Worm (Caenorhabditis elegans) whole organism, L3 larva: Measurements from ENCODE around the gene ttc-39B.

ENCODE experiments used
- ZK546.5 ChIP-seq: sonication (generic microtip); optimal IDR thresholded peaks from 2 replicates; lab custom pipeline; 2017; ENCODE audit warnings: missing biosample characterization, missing genetic modification characterization
- ceh-28 ChIP-seq: fragments of 150-350 bp; optimal IDR thresholded peaks from 2 replicates; lab custom pipeline; 2014; ENCODE audit warnings: missing biosample characterization, missing genetic modification reagents, missing genetic modification characterization
- ceh-82 ChIP-seq: fragments of 150-350 bp; optimal IDR thresholded peaks from 2 replicates; lab custom pipeline; 2014; ENCODE audit warnings: missing biosample characterization, missing genetic modification characterization
- ceh-9 ChIP-seq: sonication (generic microtip); optimal IDR thresholded peaks from 2 replicates; lab custom pipeline; 2018; ENCODE audit warnings: missing biosample characterization, missing genetic modification characterization
- daf-12 ChIP-seq: fragments of 150-350 bp; optimal IDR thresholded peaks from 2 replicates; lab custom pipeline; 2014; ENCODE audit warnings: missing biosample characterization, missing genetic modification reagents, missing genetic modification characterization
- egl-27 ChIP-seq: sonication (generic microtip); optimal IDR thresholded peaks from 4 replicates; lab custom pipeline; 2017; ENCODE audit warnings: missing biosample characterization, missing genetic modification reagents, missing genetic modification characterization
- egl-5 ChIP-seq: fragments of 150-350 bp; optimal IDR thresholded peaks from 2 replicates; lab custom pipeline; 2017; ENCODE audit warnings: missing biosample characterization, missing genetic modification reagents, missing genetic modification characterization, inconsistent platforms
- elt-1 ChIP-seq: fragments of 150-350 bp; optimal IDR thresholded peaks from 2 replicates; lab custom pipeline; 2014; ENCODE audit warnings: missing biosample characterization, missing genetic modification characterization
- elt-2 ChIP-seq: sonication (generic microtip); optimal IDR thresholded peaks from 2 replicates; lab custom pipeline; 2016; ENCODE audit warnings: missing genetic modification reagents, mild to moderate bottlenecking, missing genetic modification characterization, missing compliant biosample characterization
- elt-3 ChIP-seq, 3 experiments: fragments of 150-350 bp in 1 of 3; sonication (generic microtip) in 2 of 3; optimal IDR thresholded peaks; 2 replicates in 2 of 3; 4 replicates in 1 of 3; lab custom pipeline; 2014 to 2017; ENCODE audit warnings: missing biosample characterization in 3 of 3, missing genetic modification characterization in 3 of 3
- eor-1 ChIP-seq, 2 experiments: fragments of 150-350 bp; optimal IDR thresholded peaks; 2 replicates each; lab custom pipeline; 2014 to 2018; ENCODE audit warnings: missing biosample characterization in 2 of 2, missing genetic modification characterization in 2 of 2
- fkh-10 ChIP-seq: sonication (generic microtip); optimal IDR thresholded peaks from 2 replicates; lab custom pipeline; 2017; ENCODE audit warnings: missing biosample characterization, missing genetic modification reagents, missing genetic modification characterization
- fos-1 ChIP-seq: fragments of 150-350 bp; optimal IDR thresholded peaks from 2 replicates; lab custom pipeline; 2014; ENCODE audit warnings: missing biosample characterization, missing genetic modification characterization
- hmg-11 ChIP-seq: sonication (generic microtip); optimal IDR thresholded peaks from 2 replicates; lab custom pipeline; 2016; ENCODE audit warnings: missing genetic modification characterization, missing compliant biosample characterization
- jun-1 ChIP-seq: fragments of 150-350 bp; optimal IDR thresholded peaks from 2 replicates; lab custom pipeline; 2014; ENCODE audit warnings: missing biosample characterization, missing genetic modification reagents, missing genetic modification characterization
- lin-15B ChIP-seq: fragments of 150-350 bp; optimal IDR thresholded peaks from 2 replicates; lab custom pipeline; 2014; ENCODE audit warnings: missing biosample characterization, missing genetic modification characterization
- lsy-12 ChIP-seq: sonication (generic microtip); optimal IDR thresholded peaks from 2 replicates; lab custom pipeline; 2016; ENCODE audit warnings: mild to moderate bottlenecking, missing genetic modification characterization, missing compliant biosample characterization
- nfya-1 ChIP-seq: sonication (generic microtip); optimal IDR thresholded peaks from 2 replicates; lab custom pipeline; 2017; ENCODE audit warnings: missing genetic modification characterization, mild to moderate bottlenecking, missing compliant biosample characterization, antibody characterized with exemption, moderate library complexity; ENCODE audit not compliant: insufficient read depth
- nhr-12 ChIP-seq: fragments of 150-350 bp; optimal IDR thresholded peaks from 2 replicates; lab custom pipeline; 2014; ENCODE audit warnings: missing biosample characterization, missing genetic modification characterization
- nhr-23 ChIP-seq: fragments of 150-350 bp; optimal IDR thresholded peaks from 2 replicates; lab custom pipeline; 2014; ENCODE audit warnings: missing biosample characterization, missing genetic modification reagents, missing genetic modification characterization
- nhr-237 ChIP-seq: fragments of 150-350 bp; optimal IDR thresholded peaks from 2 replicates; lab custom pipeline; 2014; ENCODE audit warnings: missing biosample characterization, missing genetic modification characterization
- nhr-28 ChIP-seq: fragments of 150-350 bp; optimal IDR thresholded peaks from 2 replicates; lab custom pipeline; 2014; ENCODE audit warnings: missing biosample characterization, missing genetic modification characterization
- nhr-76 ChIP-seq: fragments of 150-350 bp; sonication (generic microtip); optimal IDR thresholded peaks from 5 replicates; lab custom pipeline; 2014; ENCODE audit warnings: missing biosample characterization, missing genetic modification characterization
- pha-4 ChIP-seq: fragments of 150-350 bp; optimal IDR thresholded peaks from 2 replicates; lab custom pipeline; 2014; ENCODE audit warnings: missing biosample characterization, missing genetic modification reagents, missing genetic modification characterization
- pqm-1 ChIP-seq: fragments of 150-350 bp; optimal IDR thresholded peaks from 2 replicates; lab custom pipeline; 2017; ENCODE audit warnings: missing biosample characterization, missing genetic modification characterization, inconsistent platforms
- skn-1 ChIP-seq: fragments of 150-350 bp; optimal IDR thresholded peaks from 2 replicates; lab custom pipeline; 2014; ENCODE audit warnings: missing biosample characterization, missing genetic modification characterization
- snpc-4 ChIP-seq: fragments of 150-350 bp; optimal IDR thresholded peaks from 2 replicates; lab custom pipeline; 2014; ENCODE audit warnings: missing biosample characterization, missing genetic modification characterization
- unc-62 ChIP-seq: fragments of 150-350 bp; sonication (generic microtip); optimal IDR thresholded peaks from 4 replicates; lab custom pipeline; 2014; ENCODE audit warnings: missing biosample characterization, missing genetic modification reagents, missing genetic modification characterization

Gene ttc-39B

ce11 chrII:6328672-6329071, 5.1 kb downstream of the ttc-39B start:
- TF ChIP-seq pha-4 (peak; percentile 61), pqm-1 (tag; lab: Kevin White, UChicago) (peak; percentile 96), elt-2 (tag; lab: Kevin White, UChicago) (peak; percentile 99), jun-1 (tag; lab: Kevin White, UChicago) (peak; percentile 81), nfya-1 (tag; lab: Kevin White, UChicago) (peak; percentile 8), fos-1 (tag; lab: Kevin White, UChicago) (no peak), ceh-9 (tag; lab: Kevin White, UChicago) (no peak), daf-12 (tag; lab: Kevin White, UChicago) (no peak), nhr-237 (no peak)

ce11 chrII:6327317-6327716, 6.5 kb downstream of the ttc-39B start:
- TF ChIP-seq egl-27 (tag; lab: Kevin White, UChicago) (no peak), pha-4 (peak; percentile 41), elt-2 (tag; lab: Kevin White, UChicago) (peak; percentile 99), pqm-1 (tag; lab: Kevin White, UChicago) (peak; percentile 98), nfya-1 (tag; lab: Kevin White, UChicago) (peak; percentile 4), elt-3 (tag; optimal IDR thresholded peaks at IDR 0.05; lab: Kevin White, UChicago) (no peak), lsy-12 (tag; lab: Kevin White, UChicago) (no peak), fkh-10 (GFP tag; lab: Kevin White, UChicago) (no peak), nhr-76 (tag; lab: Kevin White, UChicago) (no peak), jun-1 (tag; lab: Kevin White, UChicago) (peak; percentile 70), snpc-4 (tag; lab: Kevin White, UChicago) (no peak), egl-5 (tag; lab: Kevin White, UChicago) (no peak), skn-1 (tag; lab: Kevin White, UChicago) (peak; percentile 39)

- TF ChIP-seq skn-1 (tag; lab: Kevin White, UChicago), result no peak
- no peak for TF ChIP-seq pqm-1 (tag; lab: Kevin White, UChicago)
- peak; percentile 30 for TF ChIP-seq elt-2 (tag; lab: Kevin White, UChicago)
- TF ChIP-seq nhr-23 (tag; lab: Kevin White, UChicago), result peak; percentile 18
- TF ChIP-seq, all 47 proteins: peak for 2
Observed at ce11 chrII:6324086-6324485, 9.7 kb downstream of the ttc-39B start, which contains the start of gene sma-6. sma-6 (plus strand) TSS chrII:6324484.

- TF ChIP-seq ceh-28 (tag; lab: Kevin White, UChicago) (no peak), unc-62 (GFP tag; lab: Kevin White, UChicago) (no peak), nhr-76 (tag; lab: Kevin White, UChicago) (no peak)
Observed at ce11 chrII:6322979-6323378, 10.8 kb downstream of the ttc-39B start, which contains the start of gene C32D5.4. C32D5.4 (minus strand) TSS chrII:6323079.

- no peak for TF ChIP-seq daf-12 (tag; lab: Kevin White, UChicago)
- TF ChIP-seq nhr-28 (tag; lab: Kevin White, UChicago), result no peak
- TF ChIP-seq hmg-11, result no peak
Observed at ce11 chrII:6322081-6322480, 11.7 kb downstream of the ttc-39B start.

ce11 chrII:6320655-6321388, 13.0 kb downstream of the ttc-39B start, which contains the start of gene efr-3:
efr-3 (minus strand) TSS chrII:6321159.
- TF ChIP-seq ceh-28 (tag; lab: Kevin White, UChicago), result peak; percentile 79
- no peak for TF ChIP-seq elt-2 (tag; lab: Kevin White, UChicago)
- TF ChIP-seq nhr-12, result no peak
- no peak for TF ChIP-seq eor-1 (tag; optimal IDR thresholded peaks at IDR 0.05; lab: Kevin White, UChicago)
- no peak for TF ChIP-seq ceh-82
- TF ChIP-seq lin-15B, result peak; percentile 62
- peak; percentile 44 for TF ChIP-seq pqm-1 (tag; lab: Kevin White, UChicago)
- no peak for TF ChIP-seq ZK546.5 (tag; lab: Kevin White, UChicago)
- TF ChIP-seq nfya-1 (tag; lab: Kevin White, UChicago), result peak; percentile 63
- peak; percentile 71 for TF ChIP-seq pha-4
- TF ChIP-seq elt-1 (tag; lab: Kevin White, UChicago), result no peak
- TF ChIP-seq nhr-23 (tag; lab: Kevin White, UChicago), result peak; percentile 44
- TF ChIP-seq, all 47 proteins: peak for 6
